Worm (Caenorhabditis elegans) whole organism, L2 larva: ENCODE measurements around the gene C06C3.3.

ENCODE experiments used
- C34F6.9 ChIP-seq: fragments of 150-350 bp; optimal IDR thresholded peaks from 2 replicates; lab custom pipeline; 2014; ENCODE audit warnings: missing biosample characterization, missing genetic modification characterization
- F13H6.1 ChIP-seq: sonication (generic microtip); optimal IDR thresholded peaks from 2 replicates; lab custom pipeline; 2016; ENCODE audit warnings: missing genetic modification characterization, missing compliant biosample characterization
- R02D3.7 ChIP-seq: fragments of 150-350 bp; optimal IDR thresholded peaks from 2 replicates; lab custom pipeline; 2014; ENCODE audit warnings: missing biosample characterization, missing genetic modification characterization
- Y55F3AM.14 ChIP-seq: fragments of 200-800 bp; sonication (Bioruptor generic); optimal IDR thresholded peaks from 2 replicates; lab custom pipeline; 2018; ENCODE audit warnings: mild to moderate bottlenecking, missing genetic modification characterization, missing compliant biosample characterization
- ZK546.5 ChIP-seq: sonication (generic microtip); optimal IDR thresholded peaks from 2 replicates; lab custom pipeline; 2017; ENCODE audit warnings: missing biosample characterization, missing genetic modification characterization
- aly-2 ChIP-seq: fragments of 150-350 bp; optimal IDR thresholded peaks from 2 replicates; lab custom pipeline; 2014; ENCODE audit warnings: missing biosample characterization, missing genetic modification characterization
- ama-1 ChIP-seq: fragments of 150-350 bp; optimal IDR thresholded peaks from 2 replicates; lab custom pipeline; 2018; ENCODE audit warnings: inconsistent platforms
- blmp-1 ChIP-seq: sonication (generic microtip); optimal IDR thresholded peaks from 2 replicates; lab custom pipeline; 2017; ENCODE audit warnings: missing genetic modification characterization, mild to moderate bottlenecking, missing compliant biosample characterization, antibody characterized with exemption, moderate library complexity; ENCODE audit not compliant: insufficient read depth
- ceh-82 ChIP-seq: fragments of 150-350 bp; optimal IDR thresholded peaks from 2 replicates; lab custom pipeline; 2014; ENCODE audit warnings: missing biosample characterization, missing genetic modification characterization
- dmd-4 ChIP-seq: sonication (generic microtip); optimal IDR thresholded peaks from 2 replicates; lab custom pipeline; 2017; ENCODE audit warnings: missing biosample characterization, missing genetic modification characterization
- egl-27 ChIP-seq: sonication (generic microtip); optimal IDR thresholded peaks from 3 replicates; lab custom pipeline; 2017; ENCODE audit warnings: missing biosample characterization, missing genetic modification reagents, missing genetic modification characterization
- elt-3 ChIP-seq: sonication (generic microtip); optimal IDR thresholded peaks from 2 replicates; lab custom pipeline; 2017; ENCODE audit warnings: missing biosample characterization, missing genetic modification characterization
- fos-1 ChIP-seq: fragments of 150-350 bp; optimal IDR thresholded peaks from 2 replicates; lab custom pipeline; 2014; ENCODE audit warnings: missing biosample characterization, missing genetic modification characterization
- gmeb-1 ChIP-seq: fragments of 150-350 bp; optimal IDR thresholded peaks from 2 replicates; lab custom pipeline; 2014; ENCODE audit warnings: missing biosample characterization, missing genetic modification characterization
- lin-13 ChIP-seq: fragments of 150-350 bp; optimal IDR thresholded peaks from 2 replicates; lab custom pipeline; 2014; ENCODE audit warnings: missing biosample characterization, missing genetic modification reagents, missing genetic modification characterization
- lsy-2 ChIP-seq, 2 experiments: fragments of 150-350 bp in 1 of 2; sonication (generic microtip) in 1 of 2; optimal IDR thresholded peaks; 2 replicates each; lab custom pipeline; 2014 to 2017; ENCODE audit warnings: missing biosample characterization in 2 of 2, missing genetic modification characterization in 2 of 2
- mab-5 ChIP-seq: fragments of 150-350 bp; optimal IDR thresholded peaks from 2 replicates; lab custom pipeline; 2014; ENCODE audit warnings: missing biosample characterization, missing genetic modification characterization
- mbf-1 ChIP-seq: sonication (generic microtip); optimal IDR thresholded peaks from 2 replicates; lab custom pipeline; 2017; ENCODE audit warnings: missing biosample characterization, missing genetic modification characterization
- mdl-1 ChIP-seq, 2 experiments: fragments of 150-350 bp in 1 of 2; sonication (generic microtip) in 1 of 2; optimal IDR thresholded peaks; 2 replicates each; lab custom pipeline; 2017; ENCODE audit warnings: missing biosample characterization in 2 of 2, missing genetic modification characterization in 2 of 2
- nhr-10 ChIP-seq: sonication (generic microtip); optimal IDR thresholded peaks from 2 replicates; lab custom pipeline; 2017; ENCODE audit warnings: missing biosample characterization, missing genetic modification characterization
- nhr-129 ChIP-seq: fragments of 150-350 bp; optimal IDR thresholded peaks from 2 replicates; lab custom pipeline; 2014; ENCODE audit warnings: missing biosample characterization, missing genetic modification characterization
- nhr-21 ChIP-seq: fragments of 150-350 bp; optimal IDR thresholded peaks from 2 replicates; lab custom pipeline; 2014; ENCODE audit warnings: missing biosample characterization, missing genetic modification characterization
- nhr-23 ChIP-seq: fragments of 150-350 bp; optimal IDR thresholded peaks from 2 replicates; lab custom pipeline; 2014; ENCODE audit warnings: missing biosample characterization, missing genetic modification reagents, missing genetic modification characterization
- nhr-237 ChIP-seq: fragments of 150-350 bp; optimal IDR thresholded peaks from 2 replicates; lab custom pipeline; 2014; ENCODE audit warnings: missing biosample characterization, missing genetic modification characterization
- nhr-25 ChIP-seq: fragments of 150-350 bp; sonication (generic microtip); optimal IDR thresholded peaks from 3 replicates; lab custom pipeline; 2014; ENCODE audit warnings: missing biosample characterization, missing genetic modification characterization
- nhr-77 ChIP-seq: fragments of 150-350 bp; optimal IDR thresholded peaks from 2 replicates; lab custom pipeline; 2014; ENCODE audit warnings: missing biosample characterization, missing genetic modification characterization
- peb-1 ChIP-seq: fragments of 150-350 bp; optimal IDR thresholded peaks from 2 replicates; lab custom pipeline; 2014; ENCODE audit warnings: missing biosample characterization, missing genetic modification characterization
- sem-4 ChIP-seq: fragments of 150-350 bp; optimal IDR thresholded peaks from 2 replicates; lab custom pipeline; 2014; ENCODE audit warnings: missing biosample characterization, missing genetic modification reagents, missing genetic modification characterization
- skn-1 ChIP-seq: sonication (generic microtip); optimal IDR thresholded peaks from 2 replicates; lab custom pipeline; 2017; ENCODE audit warnings: missing biosample characterization, missing genetic modification characterization
- sma-3 ChIP-seq: sonication (generic microtip); optimal IDR thresholded peaks from 2 replicates; lab custom pipeline; 2016; ENCODE audit warnings: missing genetic modification reagents, missing genetic modification characterization, missing compliant biosample characterization
- sma-9 ChIP-seq, 2 experiments: fragments of 150-350 bp in 1 of 2; sonication (generic microtip) in 1 of 2; optimal IDR thresholded peaks; 2 replicates each; lab custom pipeline; 2014 to 2016; ENCODE audit warnings: missing genetic modification characterization in 2 of 2, mild to moderate bottlenecking in 1 of 2, missing biosample characterization in 1 of 2, missing compliant biosample characterization in 1 of 2, missing genetic modification reagents in 1 of 2, moderate library complexity in 1 of 2
- unc-55 ChIP-seq: fragments of 150-350 bp; sonication (generic microtip); optimal IDR thresholded peaks from 3 replicates; lab custom pipeline; 2014; ENCODE audit warnings: missing biosample characterization, missing genetic modification reagents, missing genetic modification characterization
- zag-1 ChIP-seq: fragments of 150-350 bp; optimal IDR thresholded peaks from 2 replicates; lab custom pipeline; 2014; ENCODE audit warnings: missing biosample characterization, missing genetic modification characterization
- ztf-1 ChIP-seq: fragments of 200-800 bp; sonication (Bioruptor generic); conservative IDR thresholded peaks from 2 replicates; pipeline ENCODE4 v1.3.6; 2022; ENCODE audit warnings: missing genetic modification characterization, missing compliant biosample characterization
- ztf-4 ChIP-seq: fragments of 150-350 bp; optimal IDR thresholded peaks from 2 replicates; lab custom pipeline; 2014; ENCODE audit warnings: missing biosample characterization, missing genetic modification characterization

Gene C06C3.3

ce11 chrII:9345116-9345515, 27.2 kb downstream of the C06C3.3 start:
- TF ChIP-seq sma-9 (GFP tag; optimal IDR thresholded peaks at IDR 0.05; lab: Kevin White, UChicago) (peak; percentile 45), sma-9 (tag; optimal IDR thresholded peaks at IDR 0.05; lab: Kevin White, UChicago) (no peak), blmp-1 (tag; lab: Kevin White, UChicago) (peak; percentile 37), mbf-1 (tag; lab: Kevin White, UChicago) (no peak)

- TF ChIP-seq sma-9 (GFP tag; optimal IDR thresholded peaks at IDR 0.05; lab: Kevin White, UChicago), result peak; percentile 77
- no peak for TF ChIP-seq sma-9 (tag; optimal IDR thresholded peaks at IDR 0.05; lab: Kevin White, UChicago)
- peak; percentile 54 for TF ChIP-seq nhr-129 (tag; lab: Kevin White, UChicago)
- peak; percentile 69 for TF ChIP-seq nhr-25 (tag; lab: Kevin White, UChicago)
- no peak for TF ChIP-seq aly-2 (tag; lab: Kevin White, UChicago)
- TF ChIP-seq sma-3 (GFP tag; lab: Kevin White, UChicago), result peak; percentile 67
- TF ChIP-seq R02D3.7, result no peak
- peak; percentile 85 for TF ChIP-seq blmp-1 (tag; lab: Kevin White, UChicago)
- TF ChIP-seq nhr-21 (tag; lab: Kevin White, UChicago), result peak; percentile 93
- TF ChIP-seq gmeb-1 (tag; lab: Kevin White, UChicago), result peak; percentile 43
- no peak for TF ChIP-seq nhr-77 (tag; lab: Kevin White, UChicago)
- peak; percentile 21 for TF ChIP-seq fos-1
- peak; percentile 44 for TF ChIP-seq egl-27 (tag; lab: Kevin White, UChicago)
- no peak for TF ChIP-seq ama-1 (lab: Kevin White, UChicago)
- peak in 1 of 2 experiments; percentile 9 for TF ChIP-seq lsy-2 (tag; optimal IDR thresholded peaks at IDR 0.05; lab: Kevin White, UChicago)
- peak in 1 of 2 experiments; percentile 7 for TF ChIP-seq mdl-1 (tag; optimal IDR thresholded peaks at IDR 0.05; lab: Kevin White, UChicago)
- TF ChIP-seq, all 48 proteins: peak for 11
These were observed 28.3 kb downstream of the C06C3.3 start for ce11 chrII:9343955-9344354.

ce11 chrII:9338859-9339258, 33.4 kb downstream of the C06C3.3 start, which contains the start of gene ttll-12:
Gene ttll-12 (plus strand): TSS chrII:9338997.
- TF ChIP-seq dmd-4 (tag; lab: Kevin White, UChicago) (no peak), ama-1 (lab: Kevin White, UChicago) (peak; percentile 89)

- TF ChIP-seq nhr-10 (tag; lab: Kevin White, UChicago), result no peak
- TF ChIP-seq ama-1 (lab: Kevin White, UChicago), result peak; percentile 81
- TF ChIP-seq gmeb-1 (tag; lab: Kevin White, UChicago), result no peak
- TF ChIP-seq nhr-237 (tag; lab: Kevin White, UChicago), result no peak
- TF ChIP-seq egl-27 (tag; lab: Kevin White, UChicago), result no peak
- no peak for TF ChIP-seq F13H6.1 (tag; lab: Kevin White, UChicago)
- peak; percentile 32 for TF ChIP-seq unc-55 (GFP tag; lab: Kevin White, UChicago)
- TF ChIP-seq zag-1 (tag; lab: Kevin White, UChicago), result no peak
- no peak for TF ChIP-seq skn-1 (tag; lab: Kevin White, UChicago)
- TF ChIP-seq C34F6.9 (tag; lab: Kevin White, UChicago), result peak; percentile 40
- TF ChIP-seq elt-3 (tag; lab: Kevin White, UChicago), result no peak
These were observed 35.6 kb downstream of the C06C3.3 start for ce11 chrII:9336651-9337050.

ce11 chrII:9333714-9334113, 38.6 kb downstream of the C06C3.3 start, which contains the start of gene scp-1:
Gene scp-1 (plus strand): TSS chrII:9334014.
- no peak for TF ChIP-seq aly-2 (tag; lab: Kevin White, UChicago)
- no peak for TF ChIP-seq ztf-4 (tag; lab: Kevin White, UChicago)
- TF ChIP-seq ceh-82 (tag; lab: Kevin White, UChicago), result no peak
- no peak for TF ChIP-seq nhr-77 (tag; lab: Kevin White, UChicago)
- TF ChIP-seq nhr-23 (tag; lab: Kevin White, UChicago), result no peak
- TF ChIP-seq dmd-4 (tag; lab: Kevin White, UChicago), result no peak
- no peak for TF ChIP-seq fos-1

- TF ChIP-seq nhr-21 (tag; lab: Kevin White, UChicago) (no peak), ZK546.5 (tag; lab: Kevin White, UChicago) (no peak), sma-9 (GFP tag; optimal IDR thresholded peaks at IDR 0.05; lab: Kevin White, UChicago) (no peak), sma-9 (tag; optimal IDR thresholded peaks at IDR 0.05; lab: Kevin White, UChicago) (no peak), mdl-1 (tag; optimal IDR thresholded peaks at IDR 0.05; lab: Kevin White, UChicago) (no peak), mab-5 (tag; lab: Kevin White, UChicago) (no peak), Y55F3AM.14 (GFP tag; lab: Kevin White, UChicago) (no peak), zag-1 (tag; lab: Kevin White, UChicago) (no peak), nhr-129 (tag; lab: Kevin White, UChicago) (no peak), nhr-237 (tag; lab: Kevin White, UChicago) (no peak), nhr-25 (tag; lab: Kevin White, UChicago) (no peak), egl-27 (tag; lab: Kevin White, UChicago) (no peak), lin-13 (GFP tag; lab: Kevin White, UChicago) (no peak), lsy-2 (tag; optimal IDR thresholded peaks at IDR 0.05; lab: Kevin White, UChicago) (no peak), sem-4 (tag; lab: Kevin White, UChicago) (no peak), ztf-1 (GFP tag; lab: Robert Waterston, UW) (no peak), peb-1 (tag; lab: Kevin White, UChicago) (no peak), ama-1 (lab: Kevin White, UChicago) (no peak)
These were observed 39.3 kb downstream of the C06C3.3 start for ce11 chrII:9333034-9333433.
